Worm (Caenorhabditis elegans) whole organism, L1 larva: ENCODE data around the gene mtch-1.

ENCODE experiments used
- C34B4.2 ChIP-seq: sonication (generic microtip); optimal IDR thresholded peaks from 2 replicates; lab custom pipeline; 2017; ENCODE audit warnings: mild to moderate bottlenecking, missing genetic modification characterization, missing compliant biosample characterization
- Y116A8C.19 ChIP-seq: sonication (generic microtip); optimal IDR thresholded peaks from 2 replicates; lab custom pipeline; 2016; ENCODE audit warnings: missing compliant biosample characterization, missing genetic modification characterization, borderline replicate concordance
- blmp-1 ChIP-seq: fragments of 150-350 bp; optimal IDR thresholded peaks from 2 replicates; lab custom pipeline; 2014; ENCODE audit warnings: missing biosample characterization, missing genetic modification characterization
- ceh-8 ChIP-seq: fragments of 200-800 bp; sonication (Bioruptor generic); optimal IDR thresholded peaks from 2 replicates; lab custom pipeline; 2018; ENCODE audit warnings: mild to moderate bottlenecking, missing genetic modification characterization, moderate library complexity, missing compliant biosample characterization
- ceh-88 ChIP-seq: fragments of 200-800 bp; sonication (Bioruptor generic); IDR thresholded peaks from 2 replicates; pipeline ENCODE4 v1.3.6; 2022; ENCODE audit warnings: missing genetic modification characterization, missing compliant biosample characterization
- dsc-1 ChIP-seq: sonication (generic microtip); optimal IDR thresholded peaks from 2 replicates; lab custom pipeline; 2016; ENCODE audit warnings: mild to moderate bottlenecking, missing genetic modification characterization, missing compliant biosample characterization
- efl-1 ChIP-seq, 4 experiments: fragments of 150-350 bp; optimal IDR thresholded peaks in 3 of 4; peaks in 1 of 4; 1 replicate in 1 of 4; 2 replicates in 3 of 4; lab custom pipeline; 2014; ENCODE audit warnings: missing biosample characterization in 2 of 4, missing genetic modification characterization in 2 of 4, missing genetic modification reagents in 2 of 4
- egl-13 ChIP-seq: sonication (generic microtip); optimal IDR thresholded peaks from 2 replicates; lab custom pipeline; 2016; ENCODE audit warnings: missing genotype, missing genetic modification reagents, missing genetic modification characterization, missing compliant biosample characterization
- elt-3 ChIP-seq, 6 experiments: fragments of 150-350 bp in 1 of 6; sonication (generic microtip); optimal IDR thresholded peaks; 2 replicates each; lab custom pipeline; 2017 to 2018; ENCODE audit warnings: missing biosample characterization in 6 of 6, missing genetic modification characterization in 6 of 6, inconsistent platforms in 1 of 6
- ets-5 ChIP-seq: fragments of 200-800 bp; sonication (Bioruptor generic); IDR thresholded peaks from 2 replicates; pipeline ENCODE4 v1.3.6; 2022; ENCODE audit warnings: missing genetic modification characterization, missing compliant biosample characterization
- hlh-4 ChIP-seq: sonication (generic microtip); optimal IDR thresholded peaks from 2 replicates; lab custom pipeline; 2016; ENCODE audit warnings: mild to moderate bottlenecking, missing genetic modification characterization, missing compliant biosample characterization
- isw-1 ChIP-seq: fragments of 200-800 bp; sonication (Bioruptor generic); IDR thresholded peaks from 2 replicates; pipeline ENCODE4 v1.3.6; 2022; ENCODE audit warnings: missing genetic modification characterization, missing compliant biosample characterization
- jun-1 ChIP-seq: fragments of 150-350 bp; optimal IDR thresholded peaks from 2 replicates; lab custom pipeline; 2014; ENCODE audit warnings: missing biosample characterization, missing genetic modification reagents, missing genetic modification characterization
- lin-13 ChIP-seq: fragments of 150-350 bp; optimal IDR thresholded peaks from 2 replicates; lab custom pipeline; 2014; ENCODE audit warnings: missing biosample characterization, missing genetic modification reagents, missing genetic modification characterization
- lin-14 ChIP-seq: fragments of 200-800 bp; sonication (Bioruptor generic); optimal IDR thresholded peaks from 2 replicates; lab custom pipeline; 2018; ENCODE audit warnings: mild to moderate bottlenecking, missing genetic modification characterization, moderate library complexity, missing compliant biosample characterization
- lin-15B ChIP-seq: fragments of 150-350 bp; sonication (generic microtip); optimal IDR thresholded peaks from 3 replicates; lab custom pipeline; 2014; ENCODE audit warnings: missing biosample characterization, missing genetic modification characterization
- lin-35 ChIP-seq, 2 experiments: fragments of 150-350 bp; optimal IDR thresholded peaks; 2 replicates each; lab custom pipeline; 2014; ENCODE audit warnings: missing biosample characterization in 2 of 2, missing genetic modification characterization in 2 of 2, missing genetic modification reagents in 2 of 2
- lin-39 ChIP-seq: fragments of 150-350 bp; optimal IDR thresholded peaks from 2 replicates; lab custom pipeline; 2014; ENCODE audit warnings: missing biosample characterization, missing genetic modification reagents, missing genetic modification characterization
- lir-3 ChIP-seq: sonication (generic microtip); optimal IDR thresholded peaks from 2 replicates; lab custom pipeline; 2016; ENCODE audit warnings: mild to moderate bottlenecking, missing genetic modification characterization, moderate library complexity, missing compliant biosample characterization; ENCODE audit not compliant: poor library complexity
- lsy-2 ChIP-seq, 2 experiments: fragments of 150-350 bp; optimal IDR thresholded peaks; 2 replicates each; lab custom pipeline; 2014; ENCODE audit warnings: missing biosample characterization in 2 of 2, missing genetic modification characterization in 2 of 2
- mdl-1 ChIP-seq, 2 experiments: fragments of 150-350 bp; optimal IDR thresholded peaks; 2 replicates each; lab custom pipeline; 2014 to 2017; ENCODE audit warnings: missing biosample characterization in 2 of 2, missing genetic modification characterization in 2 of 2, inconsistent platforms in 1 of 2
- mef-2 ChIP-seq: fragments of 150-350 bp; optimal IDR thresholded peaks from 2 replicates; lab custom pipeline; 2014; ENCODE audit warnings: missing biosample characterization, missing genetic modification characterization
- mep-1 ChIP-seq: fragments of 150-350 bp; optimal IDR thresholded peaks from 2 replicates; lab custom pipeline; 2014; ENCODE audit warnings: missing biosample characterization, missing genetic modification characterization
- nhr-11 ChIP-seq: fragments of 150-350 bp; optimal IDR thresholded peaks from 2 replicates; lab custom pipeline; 2014; ENCODE audit warnings: missing biosample characterization, missing genetic modification characterization
- nhr-12 ChIP-seq: sonication (generic microtip); optimal IDR thresholded peaks from 2 replicates; lab custom pipeline; 2017; ENCODE audit warnings: missing biosample characterization, missing genetic modification characterization
- nhr-20 ChIP-seq: sonication (generic microtip); optimal IDR thresholded peaks from 2 replicates; lab custom pipeline; 2016; ENCODE audit warnings: mild to moderate bottlenecking, missing genetic modification characterization, missing compliant biosample characterization
- nhr-71 ChIP-seq: sonication (generic microtip); optimal IDR thresholded peaks from 2 replicates; lab custom pipeline; 2016; ENCODE audit warnings: mild to moderate bottlenecking, missing genetic modification characterization, moderate library complexity, missing compliant biosample characterization
- nhr-76 ChIP-seq: sonication (generic microtip); optimal IDR thresholded peaks from 2 replicates; lab custom pipeline; 2017; ENCODE audit warnings: missing biosample characterization, missing genetic modification characterization
- nhr-84 ChIP-seq: sonication (generic microtip); optimal IDR thresholded peaks from 2 replicates; lab custom pipeline; 2017; ENCODE audit warnings: missing biosample characterization, missing genetic modification characterization
- nhr-85 ChIP-seq: sonication (generic microtip); peaks from one replicate; lab custom pipeline; 2016; ENCODE audit warnings: missing genetic modification characterization, inconsistent platforms, missing compliant biosample characterization
- skn-1 ChIP-seq: fragments of 150-350 bp; optimal IDR thresholded peaks from 2 replicates; lab custom pipeline; 2014; ENCODE audit warnings: missing biosample characterization, missing genetic modification characterization
- snpc-4 ChIP-seq: fragments of 150-350 bp; optimal IDR thresholded peaks from 2 replicates; lab custom pipeline; 2014; ENCODE audit warnings: missing biosample characterization, missing genetic modification characterization
- snu-23 ChIP-seq: sonication (generic microtip); optimal IDR thresholded peaks from 2 replicates; lab custom pipeline; 2016; ENCODE audit warnings: missing genetic modification characterization, missing compliant biosample characterization
- sox-4 ChIP-seq: sonication (generic microtip); optimal IDR thresholded peaks from 2 replicates; lab custom pipeline; 2016; ENCODE audit warnings: missing genetic modification characterization, missing compliant biosample characterization
- sptf-1 ChIP-seq: fragments of 150-350 bp; optimal IDR thresholded peaks from 2 replicates; lab custom pipeline; 2014; ENCODE audit warnings: missing biosample characterization, missing genetic modification characterization
- sup-37 ChIP-seq: fragments of 200-800 bp; sonication (Bioruptor generic); optimal IDR thresholded peaks from 2 replicates; lab custom pipeline; 2018; ENCODE audit warnings: mild to moderate bottlenecking, missing genetic modification characterization, missing compliant biosample characterization
- unc-130 ChIP-seq: fragments of 150-350 bp; optimal IDR thresholded peaks from 2 replicates; lab custom pipeline; 2017; ENCODE audit warnings: missing biosample characterization, missing genetic modification characterization, inconsistent platforms
- unc-62 ChIP-seq: fragments of 150-350 bp; optimal IDR thresholded peaks from 2 replicates; lab custom pipeline; 2014; ENCODE audit warnings: missing biosample characterization, missing genetic modification reagents, missing genetic modification characterization
- vab-15 ChIP-seq: sonication (generic microtip); optimal IDR thresholded peaks from 2 replicates; lab custom pipeline; 2017; ENCODE audit warnings: missing genotype, mild to moderate bottlenecking, missing genetic modification characterization, missing compliant biosample characterization
- ztf-11 ChIP-seq, 2 experiments: sonication (generic microtip); optimal IDR thresholded peaks; 2 replicates each; lab custom pipeline; 2016 to 2017; ENCODE audit warnings: missing genetic modification characterization in 2 of 2, missing biosample characterization in 1 of 2, missing compliant biosample characterization in 1 of 2

mtch-1 gene

ce11 chrII:7396081-7396480, 22.1 kb upstream of the mtch-1 start:
- no peak for TF ChIP-seq elt-3 (tag; optimal IDR thresholded peaks at IDR 0.05; lab: Kevin White, UChicago)
- no peak for TF ChIP-seq lir-3 (tag; lab: Kevin White, UChicago)
- TF ChIP-seq ets-5 (GFP tag; lab: Robert Waterston, UW), result no peak
- no peak for TF ChIP-seq unc-130
- no peak for TF ChIP-seq ceh-8
- TF ChIP-seq nhr-11 (tag; lab: Kevin White, UChicago), result no peak
- TF ChIP-seq snu-23 (GFP tag; lab: Kevin White, UChicago), result no peak
- TF ChIP-seq jun-1, result no peak
- no peak for TF ChIP-seq mef-2 (tag; lab: Kevin White, UChicago)
- no peak for TF ChIP-seq Y116A8C.19 (tag; lab: Kevin White, UChicago)
- no peak for TF ChIP-seq C34B4.2 (tag; lab: Kevin White, UChicago)
- TF ChIP-seq efl-1 (optimal IDR thresholded peaks at IDR 0.05; lab: Kevin White, UChicago), result no peak
- no peak for TF ChIP-seq efl-1 (GFP tag; optimal IDR thresholded peaks at IDR 0.05 in 1 of 2; lab: Kevin White, UChicago)
- TF ChIP-seq lin-15B (tag; lab: Kevin White, UChicago), result no peak
- no peak for TF ChIP-seq sup-37 (GFP tag; lab: Kevin White, UChicago)
- no peak for TF ChIP-seq lin-13 (GFP tag; lab: Kevin White, UChicago)
- TF ChIP-seq snpc-4 (tag; lab: Kevin White, UChicago), result no peak
- no peak for TF ChIP-seq sox-4
- TF ChIP-seq nhr-84 (tag; lab: Kevin White, UChicago), result no peak
- no peak for TF ChIP-seq hlh-4 (tag; lab: Kevin White, UChicago)
- TF ChIP-seq isw-1, result no peak

ce11 chrII:7394690-7395054, 20.7 kb upstream of the mtch-1 start, which contains the start of gene bath-44:
bath-44 (plus strand) TSS chrII:7394955.
- no peak for TF ChIP-seq nhr-12 (tag; lab: Kevin White, UChicago)
- TF ChIP-seq efl-1 (optimal IDR thresholded peaks at IDR 0.05; lab: Kevin White, UChicago), result no peak
- peak in 1 of 2 experiments; percentile 62 for TF ChIP-seq efl-1 (GFP tag; optimal IDR thresholded peaks at IDR 0.05 in 1 of 2; lab: Kevin White, UChicago)
- no peak for TF ChIP-seq ztf-11 (tag; optimal IDR thresholded peaks at IDR 0.05; lab: Kevin White, UChicago)
- no peak for TF ChIP-seq isw-1

ce11 chrII:7393922-7394689, 20.1 kb upstream of the mtch-1 start:
- TF ChIP-seq nhr-84 (tag; lab: Kevin White, UChicago) (no peak), mep-1 (tag; lab: Kevin White, UChicago) (peak; percentile 30), egl-13 (tag; lab: Kevin White, UChicago) (no peak), lsy-2 (tag; optimal IDR thresholded peaks at IDR 0.05; lab: Kevin White, UChicago) (no peak), sup-37 (GFP tag; lab: Kevin White, UChicago) (no peak), lin-15B (tag; lab: Kevin White, UChicago) (no peak), skn-1 (no peak), vab-15 (no peak), lin-14 (GFP tag; lab: Kevin White, UChicago) (peak; percentile 65), lin-35 (GFP tag; optimal IDR thresholded peaks at IDR 0.05; lab: Kevin White, UChicago) (peak in 1 of 2 experiments; percentile 19), lin-39 (tag; lab: Kevin White, UChicago) (no peak), sptf-1 (no peak), nhr-85 (peak; percentile 81), nhr-20 (tag; lab: Kevin White, UChicago) (peak; percentile 3), snu-23 (GFP tag; lab: Kevin White, UChicago) (peak; percentile 5), dsc-1 (tag; lab: Kevin White, UChicago) (no peak), lin-13 (GFP tag; lab: Kevin White, UChicago) (peak; percentile 4), nhr-71 (tag; lab: Kevin White, UChicago) (peak; percentile 15), blmp-1 (peak; percentile 21), nhr-76 (tag; lab: Kevin White, UChicago) (no peak), mdl-1 (tag; optimal IDR thresholded peaks at IDR 0.05; lab: Kevin White, UChicago) (peak in 1 of 2 experiments; percentile 9), unc-62 (GFP tag; lab: Kevin White, UChicago) (no peak), ceh-88 (no peak)
